Fruit fly (Drosophila melanogaster) whole organism, embryonic: ENCODE measurements around the gene Ser12.

ENCODE experiments used
- Bgb ChIP-seq: fragments of 200-800 bp; sonication (Bioruptor generic); IDR thresholded peaks from 2 replicates; pipeline ENCODE4 v1.3.6; 2022; ENCODE audit warnings: missing biosample characterization, missing genetic modification characterization; ENCODE audit not compliant: partially characterized antibody
- CG10209 ChIP-seq: fragments of 200-800 bp; sonication (Bioruptor generic); optimal IDR thresholded peaks from 3 replicates; lab custom pipeline; 2017; ENCODE audit warnings: missing biosample characterization, mild to moderate bottlenecking, missing genetic modification characterization, missing genetic modification reagents
- CG10565 ChIP-seq: fragments of 200-800 bp; sonication (Bioruptor generic); optimal IDR thresholded peaks from 3 replicates; lab custom pipeline; 2016; ENCODE audit warnings: missing biosample characterization, mild to moderate bottlenecking, missing genetic modification characterization
- CG10959 ChIP-seq: fragments of 200-800 bp; sonication (Bioruptor generic); IDR thresholded peaks from 2 replicates; pipeline ENCODE4 v1.3.6; 2022; ENCODE audit warnings: missing biosample characterization, missing genetic modification characterization
- CG11085 ChIP-seq: fragments of 200-800 bp; sonication (Bioruptor generic); IDR thresholded peaks from 2 replicates; pipeline ENCODE4 v1.3.6; 2022; ENCODE audit warnings: missing biosample characterization, missing genetic modification characterization
- CG12942 ChIP-seq: fragments of 200-800 bp; sonication (Bioruptor generic); optimal IDR thresholded peaks from 3 replicates; lab custom pipeline; 2016; ENCODE audit warnings: missing biosample characterization, missing genetic modification characterization
- CG13775 ChIP-seq: fragments of 200-800 bp; sonication (Bioruptor generic); optimal IDR thresholded peaks from 3 replicates; lab custom pipeline; 2017; ENCODE audit warnings: missing biosample characterization, mild to moderate bottlenecking, missing genetic modification characterization
- CG14441 ChIP-seq: fragments of 200-800 bp; sonication (Bioruptor generic); IDR thresholded peaks from 2 replicates; pipeline ENCODE4 v1.3.6; 2022; ENCODE audit warnings: missing biosample characterization, missing genetic modification characterization
- CG1529 ChIP-seq: fragments of 200-800 bp; sonication (Bioruptor generic); optimal IDR thresholded peaks from 3 replicates; lab custom pipeline; 2018; ENCODE audit warnings: missing biosample characterization, missing genetic modification characterization
- CG16779 ChIP-seq: fragments of 200-800 bp; sonication (Bioruptor generic); IDR thresholded peaks from 2 replicates; pipeline ENCODE4 v1.3.6; 2022; ENCODE audit warnings: missing biosample characterization, missing genetic modification characterization
- CG16863 ChIP-seq: fragments of 200-800 bp; sonication (Bioruptor generic); optimal IDR thresholded peaks from 3 replicates; lab custom pipeline; 2016; ENCODE audit warnings: missing biosample characterization, missing genetic modification characterization
- CG2199 ChIP-seq: fragments of 200-800 bp; sonication (Bioruptor generic); IDR thresholded peaks from 3 replicates; pipeline ENCODE4 v1.3.6; 2022; ENCODE audit warnings: missing biosample characterization, missing genetic modification characterization
- CG2889 ChIP-seq: fragments of 200-800 bp; sonication (Bioruptor generic); IDR thresholded peaks from 3 replicates; pipeline ENCODE4 v1.3.6; 2022; ENCODE audit warnings: missing biosample characterization, missing genetic modification characterization
- CG3995 ChIP-seq: fragments of 200-800 bp; sonication (Bioruptor generic); optimal IDR thresholded peaks from 3 replicates; lab custom pipeline; 2016; ENCODE audit warnings: missing biosample characterization, missing genetic modification characterization
- CG7372 ChIP-seq: fragments of 200-800 bp; sonication (Bioruptor generic); IDR thresholded peaks from 2 replicates; pipeline ENCODE4 v1.3.6; 2022; ENCODE audit warnings: missing biosample characterization, missing genetic modification characterization
- CG7745 ChIP-seq: fragments of 200-800 bp; sonication (Bioruptor generic); optimal IDR thresholded peaks from 2 replicates; lab custom pipeline; 2018; ENCODE audit warnings: missing biosample characterization, mild to moderate bottlenecking, missing genetic modification characterization, moderate library complexity
- CG8944 ChIP-seq: fragments of 200-800 bp; sonication (Bioruptor generic); optimal IDR thresholded peaks from 3 replicates; lab custom pipeline; 2016; ENCODE audit warnings: missing biosample characterization, missing genetic modification characterization
- CoRest ChIP-seq: fragments of 200-800 bp; sonication (Bioruptor generic); optimal IDR thresholded peaks from 3 replicates; lab custom pipeline; 2018; ENCODE audit warnings: missing biosample characterization, mild to moderate bottlenecking, missing genetic modification characterization, moderate library complexity
- Doc2 ChIP-seq: fragments of 200-800 bp; sonication (Bioruptor generic); IDR thresholded peaks from 2 replicates; pipeline ENCODE4 v1.3.6; 2022; ENCODE audit warnings: missing biosample characterization, missing genetic modification characterization
- Gsc ChIP-seq: fragments of 200-800 bp; sonication (Bioruptor generic); IDR thresholded peaks from 2 replicates; pipeline ENCODE4 v1.3.6; 2022; ENCODE audit warnings: missing biosample characterization, missing genetic modification characterization
- Hey ChIP-seq: fragments of 200-800 bp; sonication (Bioruptor generic); optimal IDR thresholded peaks from 3 replicates; lab custom pipeline; 2018; ENCODE audit warnings: missing biosample characterization, mild to moderate bottlenecking, missing genetic modification characterization
- Hmr ChIP-seq: fragments of 200-800 bp; sonication (Bioruptor generic); optimal IDR thresholded peaks from 3 replicates; lab custom pipeline; 2017; ENCODE audit warnings: mild to moderate bottlenecking, missing biosample characterization, missing genetic modification reagents, missing genetic modification characterization
- Hr3 ChIP-seq: fragments of 200-800 bp; sonication (Bioruptor generic); optimal IDR thresholded peaks from 3 replicates; lab custom pipeline; 2016; ENCODE audit warnings: missing biosample characterization, missing genetic modification characterization
- NK7.1 ChIP-seq: fragments of 200-800 bp; sonication (Bioruptor generic); optimal IDR thresholded peaks from 3 replicates; lab custom pipeline; 2016; ENCODE audit warnings: missing biosample characterization, missing genetic modification characterization
- Nf-YA ChIP-seq: fragments of 200-800 bp; sonication (Bioruptor generic); IDR thresholded peaks from 2 replicates; pipeline ENCODE4 v1.3.6; 2022; ENCODE audit warnings: missing biosample characterization, missing genetic modification characterization
- Opbp ChIP-seq: fragments of 200-800 bp; sonication (Bioruptor generic); IDR thresholded peaks from 3 replicates; pipeline ENCODE4 v1.3.6; 2022; ENCODE audit warnings: missing biosample characterization, missing genetic modification characterization; ENCODE audit not compliant: partially characterized antibody
- Poxn ChIP-seq: fragments of 200-800 bp; sonication (Bioruptor generic); IDR thresholded peaks from 2 replicates; pipeline ENCODE4 v1.3.6; 2022; ENCODE audit warnings: missing biosample characterization, missing genetic modification characterization
- Taf1 ChIP-seq: fragments of 200-800 bp; sonication (Bioruptor generic); IDR thresholded peaks from 2 replicates; pipeline ENCODE4 v1.3.6; 2022; ENCODE audit warnings: missing biosample characterization, missing genetic modification characterization
- Xbp1 ChIP-seq: fragments of 200-800 bp; sonication (Bioruptor generic); optimal IDR thresholded peaks from 3 replicates; lab custom pipeline; 2016; ENCODE audit warnings: missing biosample characterization, mild to moderate bottlenecking, missing genetic modification characterization
- ara ChIP-seq: fragments of 200-800 bp; sonication (Bioruptor generic); IDR thresholded peaks from 2 replicates; pipeline ENCODE4 v1.3.6; 2022; ENCODE audit warnings: missing biosample characterization, missing genetic modification characterization
- ato ChIP-seq: fragments of 200-800 bp; sonication (Bioruptor generic); IDR thresholded peaks from 2 replicates; pipeline ENCODE4 v1.3.6; 2022; ENCODE audit warnings: missing biosample characterization, missing genetic modification characterization; ENCODE audit not compliant: partially characterized antibody
- btn ChIP-seq: fragments of 200-800 bp; sonication (Bioruptor generic); optimal IDR thresholded peaks from 2 replicates; lab custom pipeline; 2016; ENCODE audit warnings: missing biosample characterization, missing genetic modification characterization
- eve ChIP-seq, 2 experiments: fragments of >200 bp; optimal IDR thresholded peaks; 2 replicates each; lab custom pipeline; 2017; ENCODE audit warnings: missing biosample characterization in 2 of 2, missing genetic modification characterization in 2 of 2
- exex ChIP-seq: fragments of 200-800 bp; sonication (Bioruptor generic); optimal IDR thresholded peaks from 4 replicates; lab custom pipeline; 2018; ENCODE audit warnings: missing biosample characterization, mild to moderate bottlenecking, missing genetic modification characterization, moderate library complexity
- fd64A ChIP-seq: fragments of 200-800 bp; sonication (Bioruptor generic); optimal IDR thresholded peaks from 3 replicates; lab custom pipeline; 2018; ENCODE audit warnings: missing biosample characterization, mild to moderate bottlenecking, missing genetic modification characterization
- ftz-f1 ChIP-seq: fragments of 200-800 bp; sonication (Bioruptor generic); optimal IDR thresholded peaks from 2 replicates; lab custom pipeline; 2016; ENCODE audit warnings: missing biosample characterization, missing genetic modification characterization
- gcm ChIP-seq: fragments of 200-800 bp; sonication (Bioruptor generic); optimal IDR thresholded peaks from 2 replicates; lab custom pipeline; 2019; ENCODE audit warnings: missing biosample characterization, mild to moderate bottlenecking, missing genetic modification characterization, moderate library complexity
- gsb-n ChIP-seq: fragments of 200-800 bp; sonication (Bioruptor generic); optimal IDR thresholded peaks from 3 replicates; lab custom pipeline; 2018; ENCODE audit warnings: missing biosample characterization, mild to moderate bottlenecking, missing genetic modification characterization
- insv ChIP-seq, 2 experiments: fragments of 200-800 bp; sonication (Bioruptor generic); optimal IDR thresholded peaks; 3 replicates each; lab custom pipeline; 2016 to 2018; ENCODE audit warnings: missing biosample characterization in 2 of 2, missing genetic modification characterization in 2 of 2
- lab ChIP-seq: fragments of 200-800 bp; sonication (Bioruptor generic); optimal IDR thresholded peaks from 3 replicates; lab custom pipeline; 2017; ENCODE audit warnings: missing biosample characterization, missing genetic modification characterization, mild to moderate bottlenecking, moderate library complexity, missing genetic modification reagents
- mirr ChIP-seq: fragments of 200-800 bp; sonication (Bioruptor generic); optimal IDR thresholded peaks from 3 replicates; lab custom pipeline; 2018; ENCODE audit warnings: missing biosample characterization, mild to moderate bottlenecking, missing genetic modification characterization
- nerfin-1 ChIP-seq: fragments of 200-800 bp; sonication (Bioruptor generic); optimal IDR thresholded peaks from 3 replicates; lab custom pipeline; 2019; ENCODE audit warnings: missing biosample characterization, mild to moderate bottlenecking, missing genetic modification characterization, moderate library complexity
- otp ChIP-seq: fragments of 200-800 bp; sonication (Bioruptor generic); IDR thresholded peaks from 3 replicates; pipeline ENCODE4, ENCODE4 v1.3.6; 2022; ENCODE audit warnings: missing biosample characterization, missing genetic modification characterization
- pita ChIP-seq: fragments of 200-800 bp; sonication (Bioruptor generic); optimal IDR thresholded peaks from 2 replicates; lab custom pipeline; 2017; ENCODE audit warnings: missing biosample characterization, mild to moderate bottlenecking, missing genetic modification characterization
- prd ChIP-seq, 3 experiments: fragments of >200 bp in 2 of 3; fragments of 200-800 bp in 1 of 3; sonication (Bioruptor generic) in 1 of 3; optimal IDR thresholded peaks in 2 of 3; IDR thresholded peaks in 1 of 3; 2 replicates in 2 of 3; 3 replicates in 1 of 3; pipeline versions ENCODE4 v1.3.6 to Lab custom; 2017 to 2022; ENCODE audit warnings: missing biosample characterization in 1 of 3, missing genetic modification characterization in 1 of 3
- psq ChIP-seq: fragments of 200-800 bp; sonication (Bioruptor generic); optimal IDR thresholded peaks from 2 replicates; lab custom pipeline; 2017; ENCODE audit warnings: missing biosample characterization, missing genetic modification characterization
- scrt ChIP-seq: fragments of 200-800 bp; sonication (Bioruptor generic); optimal IDR thresholded peaks from 2 replicates; lab custom pipeline; 2018; ENCODE audit warnings: missing biosample characterization, mild to moderate bottlenecking, missing genetic modification characterization, moderate library complexity
- slbo ChIP-seq: fragments of 200-800 bp; sonication (Bioruptor generic); IDR thresholded peaks from 2 replicates; pipeline ENCODE4 v1.3.6; 2022; ENCODE audit warnings: missing biosample characterization, missing genetic modification characterization
- toy ChIP-seq: fragments of 200-800 bp; sonication (Bioruptor generic); IDR thresholded peaks from 2 replicates; pipeline ENCODE4 v1.3.6; 2022; ENCODE audit warnings: missing biosample characterization, missing genetic modification characterization
- z ChIP-seq: fragments of 200-800 bp; sonication (Bioruptor generic); IDR thresholded peaks from 3 replicates; pipeline ENCODE4 v1.3.6; 2022; ENCODE audit warnings: missing biosample characterization, missing genetic modification characterization

Ser12 gene

dm6 chr2L:2227316-2227715 is 23.8 kb downstream of the Ser12 start (continued):
- TF ChIP-seq CG7372 (GFP tag; lab: Robert Waterston, UW) (no peak), Hmr (GFP tag; lab: Kevin White, UChicago) (peak; percentile 40), prd (optimal IDR thresholded peaks at IDR 0.05; lab: Kevin White, UChicago) (no peak), prd (GFP tag; IDR thresholded peaks at IDR 0.05; lab: Robert Waterston, UW) (peak; percentile 51; the same call in 2 of the 3 replicates), ftz-f1 (GFP tag; lab: Kevin White, UChicago) (no peak), insv (GFP tag; optimal IDR thresholded peaks at IDR 0.05; lab: Kevin White, UChicago) (no peak), CG10209 (GFP tag; lab: Kevin White, UChicago) (peak; percentile 19), gcm (GFP tag; lab: Kevin White, UChicago) (peak; percentile 46), CG16779 (GFP tag; lab: Robert Waterston, UW) (no peak), CG12942 (GFP tag; lab: Kevin White, UChicago) (peak; percentile 37), Doc2 (GFP tag; lab: Robert Waterston, UW) (no peak), gsb-n (tag; lab: Kevin White, UChicago) (no peak), CG3995 (no peak), btn (no peak), Opbp (GFP tag; lab: Robert Waterston, UW) (no peak), z (GFP tag; lab: Robert Waterston, UW) (no peak), pita (GFP tag; lab: Kevin White, UChicago) (no peak), Hey (tag; lab: Kevin White, UChicago) (no peak), CG10959 (no peak), CG7745 (tag; lab: Kevin White, UChicago) (no peak), ato (GFP tag; lab: Robert Waterston, UW) (no peak), CG14441 (peak; percentile 65), Poxn (no peak), mirr (GFP tag; lab: Kevin White, UChicago) (no peak), CG11085 (no peak), CG2889 (GFP tag; lab: Robert Waterston, UW) (no peak), psq (GFP tag; lab: Kevin White, UChicago) (no peak), NK7.1 (no peak), fd64A (GFP tag; lab: Kevin White, UChicago) (no peak), CG10565 (no peak), CG8944 (GFP tag; lab: Kevin White, UChicago) (peak; percentile 34), exex (no peak), Hr3 (GFP tag; lab: Kevin White, UChicago) (peak; percentile 16), CG2199 (GFP tag; lab: Robert Waterston, UW) (no peak), slbo (GFP tag; lab: Robert Waterston, UW) (peak; percentile 64), CG13775 (GFP tag; lab: Kevin White, UChicago) (no peak), otp (GFP tag; lab: Robert Waterston, UW) (peak; percentile 69; the same call in 2 of the 3 replicates)

dm6 chr2L:2226259-2227121 is 24.6 kb downstream of the Ser12 start, which contains the start of the genes CG15387 and sau:
Gene CG15387 (minus strand): TSS chr2L:2226294.
Gene sau (plus strand): TSS chr2L:2226342.
- TF ChIP-seq lab (GFP tag; lab: Kevin White, UChicago) (peak; percentile 91), eve (GFP tag; optimal IDR thresholded peaks at IDR 0.05; lab: Kevin White, UChicago) (no peak), Gsc (no peak), toy (GFP tag; lab: Robert Waterston, UW) (peak; percentile 65; the same call in 1 of the 2 replicates), Nf-YA (peak; percentile 47), CoRest (tag; lab: Kevin White, UChicago) (peak; percentile 91), CG16863 (GFP tag; lab: Kevin White, UChicago) (peak; percentile 92), Xbp1 (GFP tag; lab: Kevin White, UChicago) (peak; percentile 91), Taf1 (peak; percentile 69; the same call in 1 of the 2 replicates), CG1529 (GFP tag; lab: Kevin White, UChicago) (peak; percentile 65), CG2199 (GFP tag; lab: Robert Waterston, UW) (0 out of 3 replicates have a peak, but pooled peaks have one; percentile 76), scrt (GFP tag; lab: Kevin White, UChicago) (peak; percentile 71), ara (GFP tag; lab: Robert Waterston, UW) (peak; percentile 82), Bgb (GFP tag; lab: Robert Waterston, UW) (peak; percentile 88), nerfin-1 (peak; percentile 83)
